Worm (Caenorhabditis elegans) whole organism, L1 larva: ENCODE measurements around the gene folt-2.

Source experiments
- C04F5.9 ChIP-seq: sonication (generic microtip); optimal IDR thresholded peaks from 2 replicates; lab custom pipeline; 2016; ENCODE audit warnings: missing genetic modification characterization, missing compliant biosample characterization
- C34B4.2 ChIP-seq: sonication (generic microtip); optimal IDR thresholded peaks from 2 replicates; lab custom pipeline; 2017; ENCODE audit warnings: mild to moderate bottlenecking, missing genetic modification characterization, missing compliant biosample characterization
- Y116A8C.19 ChIP-seq: sonication (generic microtip); optimal IDR thresholded peaks from 2 replicates; lab custom pipeline; 2016; ENCODE audit warnings: missing compliant biosample characterization, missing genetic modification characterization, borderline replicate concordance
- aly-2 ChIP-seq: fragments of 150-350 bp; optimal IDR thresholded peaks from 2 replicates; lab custom pipeline; 2014; ENCODE audit warnings: missing biosample characterization, missing genetic modification characterization
- ama-1 ChIP-seq: fragments of 150-350 bp; optimal IDR thresholded peaks from 2 replicates; lab custom pipeline; 2014
- blmp-1 ChIP-seq: fragments of 150-350 bp; optimal IDR thresholded peaks from 2 replicates; lab custom pipeline; 2014; ENCODE audit warnings: missing biosample characterization, missing genetic modification characterization
- ces-1 ChIP-seq: fragments of 150-350 bp; optimal IDR thresholded peaks from 2 replicates; lab custom pipeline; 2014; ENCODE audit warnings: missing biosample characterization, missing genetic modification reagents, missing genetic modification characterization
- dpl-1 ChIP-seq, 3 experiments: fragments of 150-350 bp in 2 of 3; sonication (generic microtip) in 1 of 3; optimal IDR thresholded peaks; 2 replicates each; lab custom pipeline; 2014 to 2017; ENCODE audit warnings: missing biosample characterization in 3 of 3, missing genetic modification characterization in 3 of 3, missing genetic modification reagents in 3 of 3
- dsc-1 ChIP-seq: sonication (generic microtip); optimal IDR thresholded peaks from 2 replicates; lab custom pipeline; 2016; ENCODE audit warnings: mild to moderate bottlenecking, missing genetic modification characterization, missing compliant biosample characterization
- efl-1 ChIP-seq, 4 experiments: fragments of 150-350 bp; optimal IDR thresholded peaks in 3 of 4; peaks in 1 of 4; 1 replicate in 1 of 4; 2 replicates in 3 of 4; lab custom pipeline; 2014; ENCODE audit warnings: missing biosample characterization in 2 of 4, missing genetic modification characterization in 2 of 4, missing genetic modification reagents in 2 of 4
- elt-2 ChIP-seq: sonication (generic microtip); optimal IDR thresholded peaks from 2 replicates; lab custom pipeline; 2016; ENCODE audit warnings: missing genetic modification characterization, mild to moderate bottlenecking, inconsistent platforms, missing compliant biosample characterization, missing genetic modification reagents
- elt-3 ChIP-seq, 6 experiments: fragments of 150-350 bp in 1 of 6; sonication (generic microtip); optimal IDR thresholded peaks; 2 replicates each; lab custom pipeline; 2017 to 2018; ENCODE audit warnings: missing biosample characterization in 6 of 6, missing genetic modification characterization in 6 of 6, inconsistent platforms in 1 of 6
- fkh-4 ChIP-seq: sonication (generic microtip); optimal IDR thresholded peaks from 2 replicates; lab custom pipeline; 2016; ENCODE audit warnings: missing compliant biosample characterization, missing genetic modification characterization, borderline replicate concordance
- grh-1 ChIP-seq: fragments of 200-800 bp; sonication (Bioruptor generic); IDR thresholded peaks from 2 replicates; pipeline ENCODE4 v1.3.6; 2022; ENCODE audit warnings: missing genetic modification reagents, missing genetic modification characterization, missing compliant biosample characterization
- hlh-4 ChIP-seq: sonication (generic microtip); optimal IDR thresholded peaks from 2 replicates; lab custom pipeline; 2016; ENCODE audit warnings: mild to moderate bottlenecking, missing genetic modification characterization, missing compliant biosample characterization
- isw-1 ChIP-seq: fragments of 200-800 bp; sonication (Bioruptor generic); IDR thresholded peaks from 2 replicates; pipeline ENCODE4 v1.3.6; 2022; ENCODE audit warnings: missing genetic modification characterization, missing compliant biosample characterization
- lin-14 ChIP-seq: fragments of 200-800 bp; sonication (Bioruptor generic); optimal IDR thresholded peaks from 2 replicates; lab custom pipeline; 2018; ENCODE audit warnings: mild to moderate bottlenecking, missing genetic modification characterization, moderate library complexity, missing compliant biosample characterization
- lir-3 ChIP-seq: sonication (generic microtip); optimal IDR thresholded peaks from 2 replicates; lab custom pipeline; 2016; ENCODE audit warnings: mild to moderate bottlenecking, missing genetic modification characterization, moderate library complexity, missing compliant biosample characterization; ENCODE audit not compliant: poor library complexity
- mab-9 ChIP-seq: fragments of 200-800 bp; sonication (Bioruptor generic); IDR thresholded peaks from 2 replicates; pipeline ENCODE4 v1.3.6; 2022; ENCODE audit warnings: missing genetic modification reagents, missing genetic modification characterization, missing compliant biosample characterization
- mep-1 ChIP-seq: fragments of 150-350 bp; optimal IDR thresholded peaks from 2 replicates; lab custom pipeline; 2014; ENCODE audit warnings: missing biosample characterization, missing genetic modification characterization
- nhr-12 ChIP-seq: sonication (generic microtip); optimal IDR thresholded peaks from 2 replicates; lab custom pipeline; 2017; ENCODE audit warnings: missing biosample characterization, missing genetic modification characterization
- nhr-19 ChIP-seq: fragments of 200-800 bp; sonication (Bioruptor generic); conservative IDR thresholded peaks from 2 replicates; pipeline ENCODE4 v1.3.6; 2022; ENCODE audit warnings: missing genetic modification characterization, missing compliant biosample characterization
- nhr-71 ChIP-seq: sonication (generic microtip); optimal IDR thresholded peaks from 2 replicates; lab custom pipeline; 2016; ENCODE audit warnings: mild to moderate bottlenecking, missing genetic modification characterization, moderate library complexity, missing compliant biosample characterization
- nhr-85 ChIP-seq: sonication (generic microtip); peaks from one replicate; lab custom pipeline; 2016; ENCODE audit warnings: missing genetic modification characterization, inconsistent platforms, missing compliant biosample characterization
- pqm-1 ChIP-seq: sonication (generic microtip); optimal IDR thresholded peaks from 3 replicates; lab custom pipeline; 2017; ENCODE audit warnings: missing biosample characterization, missing genetic modification characterization
- snpc-4 ChIP-seq: fragments of 150-350 bp; optimal IDR thresholded peaks from 2 replicates; lab custom pipeline; 2014; ENCODE audit warnings: missing biosample characterization, missing genetic modification characterization
- sox-4 ChIP-seq: sonication (generic microtip); optimal IDR thresholded peaks from 2 replicates; lab custom pipeline; 2016; ENCODE audit warnings: missing genetic modification characterization, missing compliant biosample characterization
- sptf-1 ChIP-seq: fragments of 150-350 bp; optimal IDR thresholded peaks from 2 replicates; lab custom pipeline; 2014; ENCODE audit warnings: missing biosample characterization, missing genetic modification characterization
- sup-37 ChIP-seq: fragments of 200-800 bp; sonication (Bioruptor generic); optimal IDR thresholded peaks from 2 replicates; lab custom pipeline; 2018; ENCODE audit warnings: mild to moderate bottlenecking, missing genetic modification characterization, missing compliant biosample characterization
- swsn-7 ChIP-seq: sonication (generic microtip); optimal IDR thresholded peaks from 2 replicates; lab custom pipeline; 2016; ENCODE audit warnings: missing genetic modification characterization, missing compliant biosample characterization
- tlp-1 ChIP-seq: fragments of 150-350 bp; optimal IDR thresholded peaks from 2 replicates; lab custom pipeline; 2014; ENCODE audit warnings: missing biosample characterization, missing genetic modification characterization
- unc-98 ChIP-seq: fragments of 200-800 bp; sonication (Bioruptor generic); IDR thresholded peaks from 2 replicates; pipeline ENCODE4 v1.3.6; 2022; ENCODE audit warnings: missing genetic modification characterization, missing compliant biosample characterization
- vab-15 ChIP-seq: sonication (generic microtip); optimal IDR thresholded peaks from 2 replicates; lab custom pipeline; 2017; ENCODE audit warnings: missing genotype, mild to moderate bottlenecking, missing genetic modification characterization, missing compliant biosample characterization
- xbp-1 ChIP-seq: sonication (generic microtip); optimal IDR thresholded peaks from 2 replicates; lab custom pipeline; 2016; ENCODE audit warnings: missing genetic modification characterization, missing compliant biosample characterization
- ztf-11 ChIP-seq, 2 experiments: sonication (generic microtip); optimal IDR thresholded peaks; 2 replicates each; lab custom pipeline; 2016 to 2017; ENCODE audit warnings: missing genetic modification characterization in 2 of 2, missing biosample characterization in 1 of 2, missing compliant biosample characterization in 1 of 2
- ztf-4 ChIP-seq: fragments of 150-350 bp; optimal IDR thresholded peaks from 2 replicates; lab custom pipeline; 2014; ENCODE audit warnings: missing biosample characterization, missing genetic modification characterization

Gene folt-2

ce11 chrV:2875422-2875821 is at the start of gene folt-2:
TSS of gene folt-2 (minus strand) at chrV:2875600.
- TF ChIP-seq elt-2 (tag; lab: Kevin White, UChicago) (peak; percentile 50), dpl-1 (GFP tag; optimal IDR thresholded peaks at IDR 0.05; lab: Kevin White, UChicago) (no peak), dsc-1 (tag; lab: Kevin White, UChicago) (no peak), C04F5.9 (tag; lab: Kevin White, UChicago) (no peak), nhr-12 (tag; lab: Kevin White, UChicago) (no peak), isw-1 (GFP tag; lab: Robert Waterston, UW) (no peak), nhr-71 (tag; lab: Kevin White, UChicago) (peak; percentile 10), swsn-7 (no peak), fkh-4 (tag; lab: Kevin White, UChicago) (no peak), ama-1 (no peak), ces-1 (no peak), pqm-1 (tag; lab: Kevin White, UChicago) (no peak), Y116A8C.19 (tag; lab: Kevin White, UChicago) (no peak), vab-15 (tag; lab: Kevin White, UChicago) (no peak), sox-4 (no peak), mep-1 (tag; lab: Kevin White, UChicago) (no peak), blmp-1 (tag; lab: Kevin White, UChicago) (no peak), sptf-1 (tag; lab: Kevin White, UChicago) (no peak), unc-98 (GFP tag; lab: Robert Waterston, UW) (no peak), efl-1 (optimal IDR thresholded peaks at IDR 0.05; lab: Kevin White, UChicago) (no peak), efl-1 (GFP tag; optimal IDR thresholded peaks at IDR 0.05 in 1 of 2; lab: Kevin White, UChicago) (peak in 1 of 2 experiments; percentile 22)
- TF ChIP-seq, all 84 proteins: peak for 3

- no peak for TF ChIP-seq mep-1 (tag; lab: Kevin White, UChicago)
- TF ChIP-seq xbp-1 (tag; lab: Kevin White, UChicago): no peak
- TF ChIP-seq Y116A8C.19 (tag; lab: Kevin White, UChicago): no peak
- TF ChIP-seq C34B4.2: no peak
- TF ChIP-seq hlh-4: no peak
- TF ChIP-seq tlp-1 (tag; lab: Kevin White, UChicago): no peak
- TF ChIP-seq ztf-11 (tag; optimal IDR thresholded peaks at IDR 0.05; lab: Kevin White, UChicago): no peak
- no peak for TF ChIP-seq ztf-4 (tag; lab: Kevin White, UChicago)
- TF ChIP-seq pqm-1 (tag; lab: Kevin White, UChicago): no peak
- TF ChIP-seq grh-1: no peak
Measured at ce11 chrV:2922594-2922993, 47.2 kb upstream of the folt-2 start, which contains the start of gene srh-38. TSS of gene srh-38 (minus strand) at chrV:2922694.

DNA sequence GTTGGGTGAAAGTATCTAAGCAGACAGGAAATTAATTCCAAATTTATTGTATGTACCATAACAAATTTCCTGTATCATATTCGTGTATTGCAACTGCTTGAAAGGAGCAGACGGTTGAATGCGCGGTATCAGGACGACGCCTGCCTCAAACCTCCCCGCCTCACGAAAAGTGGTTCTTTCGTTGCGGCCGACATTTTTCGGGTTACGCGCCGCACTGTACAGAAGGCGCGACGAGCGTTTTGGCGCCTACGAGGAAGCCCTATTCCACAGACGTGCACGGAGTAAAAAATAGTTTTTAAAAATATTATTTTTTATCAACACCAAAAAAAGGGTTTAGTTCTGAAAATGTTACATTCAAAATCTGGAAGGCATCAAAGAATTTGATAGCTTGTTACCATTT is 44.7 kb upstream of the folt-2 start:
- TF ChIP-seq snpc-4: peak; percentile 44
- no peak for TF ChIP-seq mep-1 (tag; lab: Kevin White, UChicago)

DNA sequence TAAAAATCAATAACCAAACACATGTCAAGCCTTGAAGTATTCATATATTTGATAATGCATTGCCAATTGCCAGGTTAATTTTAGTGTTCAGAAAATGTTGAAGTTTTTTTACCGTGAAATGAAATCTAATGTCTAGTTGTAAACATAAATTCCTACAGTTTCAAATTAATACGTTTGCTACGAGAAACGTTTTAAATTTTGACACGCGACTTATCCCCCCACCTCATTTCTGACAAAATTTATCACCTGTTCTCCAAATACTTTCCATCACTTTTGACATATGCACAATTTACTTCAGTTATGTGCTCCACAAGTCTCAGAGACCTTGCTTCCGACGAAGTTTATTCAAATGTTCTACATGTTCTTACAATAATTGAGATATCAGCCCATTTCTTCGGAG is 38.5 kb upstream of the folt-2 start, which contains the start of gene srh-146:
TSS of gene srh-146 (plus strand) at position 301 of the 400 bp plus-strand sequence.
- TF ChIP-seq pqm-1 (tag; lab: Kevin White, UChicago) (no peak), sup-37 (GFP tag; lab: Kevin White, UChicago) (no peak), lin-14 (GFP tag; lab: Kevin White, UChicago) (no peak), elt-2 (tag; lab: Kevin White, UChicago) (no peak), nhr-19 (GFP tag; lab: Robert Waterston, UW) (no peak)

DNA sequence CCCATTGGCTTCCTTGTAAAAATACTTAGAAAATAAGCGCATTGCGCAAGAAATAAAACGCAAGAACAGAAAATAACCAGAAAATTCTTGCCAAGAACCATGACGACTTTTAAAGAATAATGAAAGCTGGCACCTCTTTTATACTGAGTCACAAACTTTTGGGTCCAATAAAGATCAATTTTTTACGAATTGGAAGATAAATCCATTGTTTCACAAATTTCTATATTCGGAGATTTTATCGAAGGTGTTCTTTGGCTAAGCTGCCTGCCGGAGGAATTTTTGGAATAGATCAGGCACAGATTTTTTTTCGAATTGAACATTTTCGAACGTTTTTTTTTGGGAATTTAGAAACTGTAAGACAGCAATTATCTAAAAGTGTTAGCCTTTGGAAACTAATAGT is 37.5 kb upstream of the folt-2 start, which contains the start of gene C31B8.9:
TSS of gene C31B8.9 (minus strand) at position 101 of the 400 bp plus-strand sequence.
- no peak for TF ChIP-seq mab-9 (GFP tag; lab: Robert Waterston, UW)

DNA sequence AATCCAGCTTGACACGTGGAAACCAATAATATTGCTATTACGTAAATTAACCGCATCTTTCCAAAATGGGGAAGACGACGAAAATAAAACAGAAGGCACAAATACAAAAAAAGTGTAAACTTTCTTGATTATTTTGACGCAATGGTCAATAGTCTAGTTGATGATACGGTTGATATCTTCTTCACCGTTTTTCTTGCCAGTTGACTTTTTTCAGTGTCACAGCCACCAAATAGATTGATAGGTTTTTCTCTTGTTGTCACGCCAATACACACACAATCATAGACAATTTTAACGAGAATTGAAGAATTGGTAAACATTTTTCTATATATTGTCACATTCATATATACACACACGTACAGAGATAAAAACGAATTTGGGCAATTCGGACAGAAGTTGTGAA is 34.1 kb upstream of the folt-2 start, which contains the start of gene zmp-3:
TSS of gene zmp-3 (minus strand) at position 101 of the 400 bp plus-strand sequence.
- peak; percentile 60 for TF ChIP-seq nhr-85 (tag; lab: Kevin White, UChicago)
- TF ChIP-seq lir-3 (tag; lab: Kevin White, UChicago): no peak
- TF ChIP-seq aly-2: no peak
- TF ChIP-seq elt-3 (tag; optimal IDR thresholded peaks at IDR 0.05; lab: Kevin White, UChicago): peak in 1 of 6 experiments; percentile 42
